Worm (Caenorhabditis elegans) whole organism, L4/young adult: ENCODE results near the gene Y39G8B.2.

Experiments used
- W03F9.2 ChIP-seq: fragments of 150-350 bp; optimal IDR thresholded peaks from 2 replicates; lab custom pipeline; 2014; ENCODE audit warnings: missing biosample characterization, missing genetic modification characterization
- him-1 ChIP-seq: sonication (generic microtip); optimal IDR thresholded peaks from 2 replicates; lab custom pipeline; 2016; ENCODE audit warnings: missing genotype, missing genetic modification reagents, missing genetic modification characterization, missing compliant biosample characterization

DNA sequence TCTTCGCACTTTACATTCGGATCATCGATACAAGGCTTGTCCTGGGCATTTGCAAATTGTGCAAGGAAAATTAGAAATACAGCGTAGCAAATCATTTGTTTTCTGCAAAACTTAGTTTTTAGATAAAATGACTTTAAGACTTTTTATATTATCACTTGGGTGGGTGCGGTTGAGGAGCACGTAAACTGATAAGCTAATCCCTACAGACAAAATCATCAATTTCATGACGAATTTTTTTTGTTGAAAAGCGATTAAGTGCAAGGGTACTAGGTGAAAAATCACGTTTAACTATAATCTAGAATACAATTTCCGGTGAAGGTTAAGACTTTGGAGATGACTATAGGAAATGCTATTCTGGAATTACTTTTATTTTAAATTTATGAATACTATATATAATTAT lies 21.5 kb upstream of the Y39G8B.2 start, which contains the start of gene F01D5.1:
- TF ChIP-seq W03F9.2 (tag; lab: Kevin White, UChicago) (no peak), him-1 (tag; lab: Kevin White, UChicago) (no peak)
